Fruit fly (Drosophila melanogaster): ENCODE results near the gene TfIIB.

TfIIB gene

DNA sequence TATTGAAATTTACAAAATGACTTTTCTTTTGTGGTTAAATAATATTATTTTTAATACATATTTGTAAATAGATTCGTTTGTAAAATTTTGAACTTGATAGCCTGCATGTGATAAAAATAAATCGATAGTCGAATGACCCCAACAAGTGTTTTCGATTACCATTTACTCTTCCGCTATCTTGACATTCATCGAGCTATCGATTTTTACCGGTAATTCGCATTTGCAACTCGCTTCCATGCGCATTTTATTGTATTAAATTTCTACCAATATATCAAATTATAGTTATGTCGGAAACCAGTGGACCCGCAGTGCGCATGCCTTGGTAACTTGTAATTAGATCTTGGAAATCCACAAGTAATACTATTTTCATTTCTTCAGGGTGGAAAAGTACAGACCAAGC lies 12.2 kb upstream of the TfIIB start, which contains the start of gene RfC3 (continued):
- peak; percentile 83 for TF ChIP-seq Bgb (GFP tag; IDR thresholded peaks at IDR 0.05; ENCODE audit: partially characterized antibody)
- TF ChIP-seq CG3995 (GFP tag; optimal IDR thresholded peaks at IDR 0.05): no peak
- peak; percentile 98 for TF ChIP-seq HLH4C (GFP tag; IDR thresholded peaks at IDR 0.05; ENCODE audit: partially characterized antibody)
- TF ChIP-seq Med (GFP tag): peak; percentile 54
- peak; percentile 89 for TF ChIP-seq CG6791 (GFP tag; IDR thresholded peaks at IDR 0.05; ENCODE audit: partially characterized antibody)
- peak; percentile 84; the same call in 1 of the 4 replicates for TF ChIP-seq chinmo (GFP tag; IDR thresholded peaks at IDR 0.05; ENCODE audit: partially characterized antibody)
- TF ChIP-seq CG1603 (tag; optimal IDR thresholded peaks at IDR 0.05): peak; percentile 99
- no peak for TF ChIP-seq odd (GFP tag; optimal IDR thresholded peaks at IDR 0.05)
- TF ChIP-seq Scr (GFP tag; IDR thresholded peaks at IDR 0.05; ENCODE audit: partially characterized antibody): peak; percentile 81
- TF ChIP-seq CG34224 (GFP tag; IDR thresholded peaks at IDR 0.05; ENCODE audit: partially characterized antibody): peak; percentile 98
- no peak for TF ChIP-seq Vsx1 (GFP tag; optimal IDR thresholded peaks at IDR 0.05)
- TF ChIP-seq Sry-δ (GFP tag; optimal IDR thresholded peaks at IDR 0.05): peak; percentile 31
- TF ChIP-seq CG2116 (GFP tag; optimal IDR thresholded peaks at IDR 0.05): peak; percentile 94
- TF ChIP-seq unc-4 (GFP tag; IDR thresholded peaks at IDR 0.05; ENCODE audit: partially characterized antibody): peak; percentile 75
- peak; percentile 72; the same call in 2 of the 3 replicates for TF ChIP-seq CG16813 (GFP tag; IDR thresholded peaks at IDR 0.05; ENCODE audit: partially characterized antibody)
- no peak for TF ChIP-seq CG9876 (GFP tag; optimal IDR thresholded peaks at IDR 0.05)
- no peak for TF ChIP-seq CG3281 (GFP tag; optimal IDR thresholded peaks at IDR 0.05)
- TF ChIP-seq Nf-YA (GFP tag; IDR thresholded peaks at IDR 0.05): no peak
- no peak for TF ChIP-seq fru (optimal IDR thresholded peaks at IDR 0.05)
- no peak for TF ChIP-seq H15 (GFP tag; IDR thresholded peaks at IDR 0.05)
- peak; percentile 75 for TF ChIP-seq Doc3 (GFP tag; IDR thresholded peaks at IDR 0.05; ENCODE audit: partially characterized antibody)
- TF ChIP-seq CG10654 (GFP tag; optimal IDR thresholded peaks at IDR 0.05): no peak
- TF ChIP-seq hbn (GFP tag; IDR thresholded peaks at IDR 0.05; ENCODE audit: partially characterized antibody): peak; percentile 79
- TF ChIP-seq B-H1 (GFP tag; IDR thresholded peaks at IDR 0.05): no peak
- TF ChIP-seq CG4404 (GFP tag; IDR thresholded peaks at IDR 0.05): no peak
- peak; percentile 62 for TF ChIP-seq kah (GFP tag; optimal IDR thresholded peaks at IDR 0.05)
- no peak for TF ChIP-seq chn (GFP tag; optimal IDR thresholded peaks at IDR 0.05)
- no peak for TF ChIP-seq CoRest (tag; optimal IDR thresholded peaks at IDR 0.05)
- TF ChIP-seq hb (GFP tag; IDR thresholded peaks at IDR 0.05; ENCODE audit: partially characterized antibody): peak; percentile 80
- TF ChIP-seq trem (tag; optimal IDR thresholded peaks at IDR 0.05): peak; percentile 55
- TF ChIP-seq peb (GFP tag; IDR thresholded peaks at IDR 0.05): no peak
- peak; percentile 64 for TF ChIP-seq pzg (GFP tag; optimal IDR thresholded peaks at IDR 0.05)
- peak; percentile 95 for TF ChIP-seq bbx (GFP tag; IDR thresholded peaks at IDR 0.05; ENCODE audit: partially characterized antibody)
- no peak for TF ChIP-seq CG2199 (GFP tag; IDR thresholded peaks at IDR 0.05)
- peak; percentile 97 for TF ChIP-seq tna (GFP tag; IDR thresholded peaks at IDR 0.05; ENCODE audit: partially characterized antibody)
- TF ChIP-seq sna (GFP tag; IDR thresholded peaks at IDR 0.05; ENCODE audit: partially characterized antibody): peak; percentile 79
- peak; percentile 90 for TF ChIP-seq E2f2 (GFP tag; IDR thresholded peaks at IDR 0.05)
- peak; percentile 7 for TF ChIP-seq CG12659 (GFP tag; optimal IDR thresholded peaks at IDR 0.05)
- TF ChIP-seq CG14860 (GFP tag; IDR thresholded peaks at IDR 0.05; ENCODE audit: partially characterized antibody): peak; percentile 91
- TF ChIP-seq ato (GFP tag; IDR thresholded peaks at IDR 0.05; ENCODE audit: partially characterized antibody): peak; percentile 94
- TF ChIP-seq Dref (GFP tag; IDR thresholded peaks at IDR 0.05): peak; percentile 95
- TF ChIP-seq CG18619 (GFP tag; optimal IDR thresholded peaks at IDR 0.05): no peak
- no peak for TF ChIP-seq lbe (GFP tag; optimal IDR thresholded peaks at IDR 0.05)
- TF ChIP-seq nerfin-2 (GFP tag; IDR thresholded peaks at IDR 0.05; ENCODE audit: partially characterized antibody): peak; percentile 94
- no peak for TF ChIP-seq crc (GFP tag; optimal IDR thresholded peaks at IDR 0.05)
- no peak for TF ChIP-seq fd96Cb (tag; optimal IDR thresholded peaks at IDR 0.05)
- TF ChIP-seq Dp (GFP tag; optimal IDR thresholded peaks at IDR 0.05): peak; percentile 92
- no peak for TF ChIP-seq Sox100B (GFP tag; optimal IDR thresholded peaks at IDR 0.05)
- TF ChIP-seq inv (GFP tag; IDR thresholded peaks at IDR 0.05; ENCODE audit: partially characterized antibody): peak; percentile 89
